Worm (Caenorhabditis elegans): Measurements from ENCODE around the gene mrpl-16.

mrpl-16 gene

ce11 chrIII:4696903-4697302 is 7.3 kb upstream of the mrpl-16 start:
- no peak for TF ChIP-seq aly-1 (tag; optimal IDR thresholded peaks at IDR 0.05)
- no peak for TF ChIP-seq hmg-4 (GFP tag; optimal IDR thresholded peaks at IDR 0.05)
- no peak for TF ChIP-seq sea-1 (GFP tag; conservative IDR thresholded peaks at IDR 0.05)
- no peak for TF ChIP-seq ceh-36 (tag; optimal IDR thresholded peaks at IDR 0.05)
- TF ChIP-seq scrt-1 (GFP tag; IDR thresholded peaks at IDR 0.05) = no peak
- no peak for TF ChIP-seq ets-7 (tag; optimal IDR thresholded peaks at IDR 0.05)
- no peak for TF ChIP-seq hmbx-1 (tag; optimal IDR thresholded peaks at IDR 0.05)
- no peak for TF ChIP-seq flt-1 (GFP tag; IDR thresholded peaks at IDR 0.05)
- no peak for TF ChIP-seq ceh-13 (GFP tag; optimal IDR thresholded peaks at IDR 0.05)
- TF ChIP-seq tra-4 (tag; optimal IDR thresholded peaks at IDR 0.05) = no peak
- TF ChIP-seq B0310.2 (tag; optimal IDR thresholded peaks at IDR 0.05) = no peak
- no peak for TF ChIP-seq F13C5.2 (tag; optimal IDR thresholded peaks at IDR 0.05)
- no peak for TF ChIP-seq tbx-37 (GFP tag; conservative IDR thresholded peaks at IDR 0.05)
- TF ChIP-seq hnd-1 (tag; optimal IDR thresholded peaks at IDR 0.05) = no peak
- TF ChIP-seq pes-1 (GFP tag; IDR thresholded peaks at IDR 0.05) = no peak
- TF ChIP-seq tbx-11 (GFP tag; IDR thresholded peaks at IDR 0.05) = no peak
- TF ChIP-seq ama-1 (optimal IDR thresholded peaks at IDR 0.05) = no peak

DNA sequence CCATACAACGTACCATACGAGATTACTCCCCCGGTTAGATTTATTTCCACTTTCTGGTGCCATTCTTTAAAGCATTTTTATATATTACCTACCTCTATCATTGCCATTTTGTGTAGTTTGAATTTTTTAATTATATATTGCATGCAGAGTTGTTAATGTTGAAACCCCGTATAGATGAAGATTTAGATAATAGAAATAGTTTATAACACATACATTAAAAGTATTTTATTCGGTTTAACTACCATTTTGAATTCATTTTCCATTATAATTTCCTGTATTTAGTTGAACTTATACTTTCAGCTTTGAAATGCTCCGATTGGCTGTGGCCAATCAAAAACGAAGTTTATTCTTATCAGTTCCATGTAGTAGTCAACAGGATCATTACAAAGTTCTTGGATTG is 6.4 kb upstream of the mrpl-16 start, which contains the start of gene dnj-18:
Gene dnj-18 (plus strand): TSS at position 301 of the 400 bp plus-strand sequence.
- TF ChIP-seq F13C5.2 (tag; optimal IDR thresholded peaks at IDR 0.05) (no peak), aly-1 (tag; optimal IDR thresholded peaks at IDR 0.05) (no peak), flt-1 (GFP tag; IDR thresholded peaks at IDR 0.05) (no peak), hnd-1 (tag; optimal IDR thresholded peaks at IDR 0.05) (no peak), hmg-4 (GFP tag; optimal IDR thresholded peaks at IDR 0.05) (no peak), B0310.2 (tag; optimal IDR thresholded peaks at IDR 0.05) (no peak), ceh-36 (tag; optimal IDR thresholded peaks at IDR 0.05) (no peak), scrt-1 (GFP tag; IDR thresholded peaks at IDR 0.05) (no peak), pes-1 (GFP tag; IDR thresholded peaks at IDR 0.05) (no peak), tbx-37 (GFP tag; conservative IDR thresholded peaks at IDR 0.05) (no peak), ama-1 (optimal IDR thresholded peaks at IDR 0.05) (no peak), tra-4 (tag; optimal IDR thresholded peaks at IDR 0.05) (no peak), tbx-11 (GFP tag; IDR thresholded peaks at IDR 0.05) (no peak), hmbx-1 (tag; optimal IDR thresholded peaks at IDR 0.05) (no peak)

DNA sequence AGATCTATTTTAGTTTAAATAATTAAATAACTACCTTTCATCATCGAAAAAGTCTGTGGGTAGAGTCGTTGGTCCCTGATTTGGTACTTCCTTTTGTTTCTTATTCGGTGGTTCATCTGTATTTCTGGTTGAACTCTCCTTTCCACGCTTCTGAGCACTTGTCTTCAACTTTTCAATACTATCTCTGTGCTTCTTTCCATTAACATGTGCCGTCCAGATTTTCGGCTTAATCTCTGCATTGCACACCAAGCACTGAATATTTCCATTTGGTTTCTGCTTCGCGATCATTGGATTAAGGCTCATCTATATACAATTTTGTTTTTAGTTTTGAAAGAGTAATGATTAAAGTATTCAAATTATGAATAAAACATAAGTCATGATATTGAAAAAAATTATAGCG is 4.3 kb upstream of the mrpl-16 start, which contains the start of gene sel-13:
Gene sel-13 (minus strand): TSS at position 303 of the 400 bp plus-strand sequence.
- TF ChIP-seq B0310.2 (tag; optimal IDR thresholded peaks at IDR 0.05) = no peak
- no peak for TF ChIP-seq sea-1 (GFP tag; conservative IDR thresholded peaks at IDR 0.05)
- TF ChIP-seq tbx-37 (GFP tag; conservative IDR thresholded peaks at IDR 0.05) = no peak
- no peak for TF ChIP-seq aly-1 (tag; optimal IDR thresholded peaks at IDR 0.05)
- TF ChIP-seq ets-7 (tag; optimal IDR thresholded peaks at IDR 0.05) = no peak
- no peak for TF ChIP-seq ceh-13 (GFP tag; optimal IDR thresholded peaks at IDR 0.05)
- TF ChIP-seq ceh-36 (tag; optimal IDR thresholded peaks at IDR 0.05) = no peak
- TF ChIP-seq pes-1 (GFP tag; IDR thresholded peaks at IDR 0.05) = no peak
- TF ChIP-seq hnd-1 (tag; optimal IDR thresholded peaks at IDR 0.05) = no peak
- no peak for TF ChIP-seq hmg-4 (GFP tag; optimal IDR thresholded peaks at IDR 0.05)
- no peak for TF ChIP-seq ama-1 (optimal IDR thresholded peaks at IDR 0.05)
- no peak for TF ChIP-seq tbx-11 (GFP tag; IDR thresholded peaks at IDR 0.05)
- TF ChIP-seq F13C5.2 (tag; optimal IDR thresholded peaks at IDR 0.05) = no peak
- TF ChIP-seq hmbx-1 (tag; optimal IDR thresholded peaks at IDR 0.05) = no peak
- no peak for TF ChIP-seq flt-1 (GFP tag; IDR thresholded peaks at IDR 0.05)
- TF ChIP-seq scrt-1 (GFP tag; IDR thresholded peaks at IDR 0.05) = no peak
- no peak for TF ChIP-seq tra-4 (tag; optimal IDR thresholded peaks at IDR 0.05)

DNA sequence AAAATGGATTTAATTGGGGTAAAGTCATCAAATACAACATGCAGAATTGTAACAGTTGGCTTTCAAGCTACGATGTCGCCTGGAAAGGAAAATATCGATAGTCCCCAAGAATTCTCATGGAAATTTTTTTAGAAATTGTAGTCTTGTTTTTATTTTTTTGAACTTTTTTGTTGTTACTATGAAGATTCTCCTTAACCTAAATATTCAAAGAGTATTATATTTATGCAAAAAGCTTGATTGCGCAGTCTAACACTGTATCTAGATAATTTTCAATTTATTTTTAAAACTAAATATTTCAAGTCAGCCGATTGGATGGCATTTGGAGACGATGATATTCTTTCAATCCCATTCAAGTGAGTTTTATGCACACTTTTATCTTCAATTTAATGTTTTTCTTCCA is 1.0 kb downstream of the mrpl-16 start, which contains the start of gene pgap-2:
Gene pgap-2 (plus strand): TSS at position 301 of the 400 bp plus-strand sequence.
- TF ChIP-seq ceh-13 (GFP tag; optimal IDR thresholded peaks at IDR 0.05) (no peak), aly-1 (tag; optimal IDR thresholded peaks at IDR 0.05) (no peak), ets-7 (tag; optimal IDR thresholded peaks at IDR 0.05) (no peak), pes-1 (GFP tag; IDR thresholded peaks at IDR 0.05) (no peak), hmg-4 (GFP tag; optimal IDR thresholded peaks at IDR 0.05) (no peak), tbx-37 (GFP tag; conservative IDR thresholded peaks at IDR 0.05) (no peak), F13C5.2 (tag; optimal IDR thresholded peaks at IDR 0.05) (no peak)

DNA sequence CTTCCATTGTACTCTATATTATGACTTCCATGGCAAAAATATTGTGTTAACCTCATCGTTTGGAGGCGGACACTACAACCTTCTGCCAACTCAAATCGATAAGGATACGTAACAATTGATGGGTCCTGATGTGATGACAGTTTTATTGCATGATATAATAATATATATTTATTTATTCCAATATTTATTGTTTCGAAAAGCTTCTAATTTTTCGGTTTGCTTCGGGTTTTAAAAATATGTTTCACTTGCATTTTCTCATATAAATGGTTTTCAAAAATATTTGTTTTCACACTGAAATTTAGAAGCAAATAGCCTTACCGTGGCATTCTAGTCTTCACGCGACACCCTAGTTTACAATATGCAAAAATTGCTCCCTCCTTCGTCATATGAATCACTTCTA is 2.5 kb downstream of the mrpl-16 start, which contains the start of gene T04A8.13:
Gene T04A8.13 (plus strand): TSS at position 301 of the 400 bp plus-strand sequence.
- TF ChIP-seq tra-4 (tag; optimal IDR thresholded peaks at IDR 0.05) (no peak), hmg-4 (GFP tag; optimal IDR thresholded peaks at IDR 0.05) (no peak), ceh-13 (GFP tag; optimal IDR thresholded peaks at IDR 0.05) (no peak)

- TF ChIP-seq tbx-11 (GFP tag; IDR thresholded peaks at IDR 0.05) (no peak), tra-4 (tag; optimal IDR thresholded peaks at IDR 0.05) (no peak), hmbx-1 (tag; optimal IDR thresholded peaks at IDR 0.05) (no peak), sea-1 (GFP tag; conservative IDR thresholded peaks at IDR 0.05) (no peak), hnd-1 (tag; optimal IDR thresholded peaks at IDR 0.05) (no peak), B0310.2 (tag; optimal IDR thresholded peaks at IDR 0.05) (no peak), tbx-37 (GFP tag; conservative IDR thresholded peaks at IDR 0.05) (no peak), ama-1 (optimal IDR thresholded peaks at IDR 0.05) (no peak), F13C5.2 (tag; optimal IDR thresholded peaks at IDR 0.05) (no peak), scrt-1 (GFP tag; IDR thresholded peaks at IDR 0.05) (no peak), aly-1 (tag; optimal IDR thresholded peaks at IDR 0.05) (no peak), pes-1 (GFP tag; IDR thresholded peaks at IDR 0.05) (no peak), ets-7 (tag; optimal IDR thresholded peaks at IDR 0.05) (no peak), ceh-13 (GFP tag; optimal IDR thresholded peaks at IDR 0.05) (no peak)
Measured at ce11 chrIII:4708909-4709308, 4.7 kb downstream of the mrpl-16 start, which contains the start of gene T04A8.18. Gene T04A8.18 (plus strand): TSS chrIII:4709209.

ce11 chrIII:4715088-4715487 is 10.9 kb downstream of the mrpl-16 start, which contains the start of gene him-18:
Gene him-18 (minus strand): TSS chrIII:4715188.
- TF ChIP-seq tbx-37 (GFP tag; conservative IDR thresholded peaks at IDR 0.05) (no peak), F13C5.2 (tag; optimal IDR thresholded peaks at IDR 0.05) (no peak)
